Worm (Caenorhabditis elegans) whole organism, L3 larva: ENCODE data around the gene C29E4.15.

ENCODE experiments used
- ceh-82 ChIP-seq: fragments of 150-350 bp; optimal IDR thresholded peaks from 2 replicates; lab custom pipeline; 2014; ENCODE audit warnings: missing biosample characterization, missing genetic modification characterization
- mdl-1 ChIP-seq: fragments of 150-350 bp; optimal IDR thresholded peaks from 2 replicates; lab custom pipeline; 2014; ENCODE audit warnings: missing biosample characterization, missing genetic modification characterization
- nhr-23 ChIP-seq: fragments of 150-350 bp; optimal IDR thresholded peaks from 2 replicates; lab custom pipeline; 2014; ENCODE audit warnings: missing biosample characterization, missing genetic modification reagents, missing genetic modification characterization

DNA sequence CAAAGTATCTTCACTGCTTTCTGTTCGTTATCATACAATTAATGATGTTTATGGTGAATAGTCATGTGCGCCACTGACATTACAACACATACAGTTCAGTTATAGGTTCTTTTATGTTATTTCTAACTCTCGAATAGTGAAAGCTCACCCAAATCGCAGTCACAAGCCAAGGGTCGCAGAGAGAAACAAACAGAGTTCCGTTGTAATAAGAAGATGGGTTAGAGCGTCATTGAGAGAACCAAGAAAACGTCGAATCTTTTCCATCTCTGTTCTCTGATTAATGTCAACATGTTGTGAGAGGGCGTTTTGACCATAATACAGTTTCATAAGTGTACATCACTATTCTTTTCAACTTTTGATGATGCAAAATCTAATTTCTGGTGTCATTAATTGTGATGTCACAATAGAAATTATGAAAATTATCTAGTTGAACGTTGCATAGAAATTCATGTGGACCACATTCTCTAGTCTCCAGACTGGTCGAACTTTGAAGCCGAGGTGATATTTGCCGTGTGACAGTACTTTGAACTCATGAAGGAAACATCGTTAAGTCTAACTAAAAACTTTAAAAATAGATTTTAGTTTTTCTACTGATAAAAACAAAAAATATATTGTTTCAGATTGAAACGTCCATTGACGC lies 21.7 kb downstream of the C29E4.15 start:
- TF ChIP-seq ceh-82 (tag; lab: Kevin White, UChicago) (no peak), mdl-1 (tag; lab: Kevin White, UChicago) (no peak), nhr-23 (tag; lab: Kevin White, UChicago) (no peak)
